Worm (Caenorhabditis elegans) whole organism, midembryonic: ENCODE measurements around the gene Y54G2A.12.
"Not testable (repeated sequence)": the region's sequence is repeated elsewhere in the genome, so short reads cannot be mapped to it uniquely, and the experiment has no call there.

Experiments used
- T22C8.4 ChIP-seq: fragments of 200-800 bp; sonication (Bioruptor generic); IDR thresholded peaks from 2 replicates; pipeline ENCODE4 v1.3.6; 2022; ENCODE audit warnings: missing genetic modification characterization, missing compliant biosample characterization
- cog-1 ChIP-seq: sonication (generic microtip); optimal IDR thresholded peaks from 2 replicates; lab custom pipeline; 2016; ENCODE audit warnings: missing genetic modification characterization, missing compliant biosample characterization
- flt-1 ChIP-seq: fragments of 200-800 bp; sonication (Bioruptor generic); IDR thresholded peaks from 2 replicates; pipeline ENCODE4 v1.3.6; 2022; ENCODE audit warnings: missing genetic modification characterization, missing compliant biosample characterization
- klf-2 ChIP-seq: fragments of 200-800 bp; sonication (Bioruptor generic); conservative IDR thresholded peaks from 2 replicates; pipeline ENCODE4 v1.3.6; 2022; ENCODE audit warnings: missing genetic modification reagents, missing genetic modification characterization, missing compliant biosample characterization
- med-1 ChIP-seq: sonication (generic microtip); optimal IDR thresholded peaks from 2 replicates; lab custom pipeline; 2017; ENCODE audit warnings: missing genetic modification characterization, mild to moderate bottlenecking, missing compliant biosample characterization, antibody characterized with exemption, missing genetic modification reagents; ENCODE audit not compliant: insufficient read depth
- ref-1 ChIP-seq: fragments of 200-800 bp; sonication (Bioruptor generic); conservative IDR thresholded peaks from 2 replicates; pipeline ENCODE4 v1.3.6; 2022; ENCODE audit warnings: missing genetic modification reagents, missing genetic modification characterization, missing compliant biosample characterization
- tab-1 ChIP-seq: fragments of 200-800 bp; sonication (Bioruptor generic); IDR thresholded peaks from 2 replicates; pipeline ENCODE4 v1.3.6; 2022; ENCODE audit warnings: missing genetic modification characterization, missing compliant biosample characterization
- ztf-23 ChIP-seq: fragments of 200-800 bp; sonication (Bioruptor generic); IDR thresholded peaks from 2 replicates; pipeline ENCODE4 v1.3.6; 2022; ENCODE audit warnings: missing genetic modification reagents, missing genetic modification characterization, missing compliant biosample characterization
- ztf-29 ChIP-seq: fragments of 200-800 bp; sonication (Bioruptor generic); IDR thresholded peaks from 2 replicates; pipeline ENCODE4 v1.3.6; 2022; ENCODE audit warnings: missing genetic modification reagents, missing genetic modification characterization, missing compliant biosample characterization

Y54G2A.12 gene

DNA sequence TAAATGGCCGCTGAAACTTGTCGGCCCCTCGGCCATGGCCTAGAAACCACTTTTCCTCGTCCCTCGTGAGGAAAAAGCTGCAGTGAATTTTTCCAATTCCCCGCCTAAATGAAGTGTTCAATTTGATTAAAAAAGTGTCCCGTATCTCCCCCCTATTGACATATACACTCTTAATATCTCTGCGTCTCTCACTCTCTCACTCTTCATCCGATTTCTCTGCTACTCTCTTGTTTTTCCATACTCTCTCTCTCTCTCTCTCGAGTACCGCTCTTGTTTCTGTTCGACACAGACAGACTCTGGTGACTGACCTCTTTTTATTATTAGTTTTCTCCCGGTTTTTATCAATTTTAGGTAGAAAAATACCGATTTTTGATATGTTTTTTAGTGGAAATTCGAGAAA is 2.4 kb upstream of the Y54G2A.12 start:
- TF ChIP-seq tab-1 (no peak), ref-1 (GFP tag; lab: Robert Waterston, UW) (no peak), flt-1 (GFP tag; lab: Robert Waterston, UW) (no peak), T22C8.4 (GFP tag; lab: Robert Waterston, UW) (no peak), ztf-23 (GFP tag; lab: Robert Waterston, UW) (no peak)

- TF ChIP-seq med-1 (GFP tag; lab: Kevin White, UChicago); ref-1 (GFP tag; lab: Robert Waterston, UW); cog-1 (tag; lab: Kevin White, UChicago): not testable (repeated sequence)
Measured at ce11 chrIV:2777841-2778240, 4.8 kb downstream of the Y54G2A.12 start, which contains the start of gene Y54G2A.72. TSS of gene Y54G2A.72 (plus strand) at chrIV:2778141.

ce11 chrIV:2776733-2777132 is 5.9 kb downstream of the Y54G2A.12 start:
- TF ChIP-seq ref-1 (GFP tag; lab: Robert Waterston, UW): no peak

DNA sequence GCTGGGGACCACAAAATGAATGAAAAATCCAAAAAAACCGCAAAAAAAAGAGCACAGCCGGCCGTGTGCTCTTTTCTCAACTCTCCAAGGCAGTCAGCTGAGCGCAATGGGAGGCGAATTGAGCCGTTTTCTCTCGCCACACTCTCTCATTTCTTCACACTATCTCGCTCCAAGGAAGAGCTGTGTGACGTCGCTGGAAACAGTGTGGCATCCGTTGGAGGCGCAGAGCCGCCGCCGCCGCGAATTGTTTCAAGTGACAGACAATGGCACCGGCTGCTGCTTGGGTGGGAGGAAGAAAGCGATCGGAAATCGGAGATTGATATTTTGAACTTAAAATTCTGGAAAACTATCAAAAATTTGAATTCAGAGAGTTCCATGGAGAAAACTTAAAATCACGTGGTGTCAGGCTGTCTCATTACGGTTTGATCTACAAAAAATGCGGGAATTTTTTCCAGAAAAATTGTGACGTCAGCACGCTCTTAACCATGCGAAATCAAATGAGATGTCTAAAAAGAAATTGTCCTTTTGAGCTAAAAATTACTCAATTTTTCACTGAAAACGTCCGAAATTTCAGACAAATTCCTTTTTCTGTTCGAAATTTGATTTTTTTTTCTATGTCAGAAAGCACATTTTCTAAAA is 6.5 kb downstream of the Y54G2A.12 start:
- TF ChIP-seq T22C8.4 (GFP tag; lab: Robert Waterston, UW) (no peak), med-1 (GFP tag; lab: Kevin White, UChicago) (no peak), ztf-23 (GFP tag; lab: Robert Waterston, UW) (no peak), ref-1 (GFP tag; lab: Robert Waterston, UW) (no peak), tab-1 (no peak), cog-1 (tag; lab: Kevin White, UChicago) (no peak), ztf-29 (GFP tag; lab: Robert Waterston, UW) (no peak), klf-2 (GFP tag; lab: Robert Waterston, UW) (no peak), flt-1 (GFP tag; lab: Robert Waterston, UW) (no peak)

DNA sequence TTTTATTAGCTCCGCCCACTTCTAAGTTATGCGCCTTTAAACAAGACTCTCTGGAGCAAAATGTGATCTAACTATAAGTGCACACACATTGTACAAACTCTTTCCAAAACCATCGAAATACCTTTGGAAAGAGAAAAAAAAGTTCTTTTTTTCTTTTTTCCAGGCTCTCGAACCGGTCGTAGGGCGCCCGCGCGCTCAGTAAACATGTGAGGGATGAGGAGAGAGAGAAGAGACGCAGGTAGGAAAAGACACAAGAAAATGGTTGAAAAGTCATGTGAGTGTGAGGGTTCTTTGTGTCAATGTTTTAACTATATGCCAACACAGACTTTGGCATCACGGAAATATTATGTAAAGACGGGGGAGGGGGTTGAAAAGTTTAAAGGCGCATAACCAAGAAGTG is 8.1 kb downstream of the Y54G2A.12 start:
- TF ChIP-seq cog-1 (tag; lab: Kevin White, UChicago): no peak
- 0 out of 2 replicates have a peak, but pooled peaks have one; percentile 6 for TF ChIP-seq flt-1 (GFP tag; lab: Robert Waterston, UW)
- no peak for TF ChIP-seq tab-1
- TF ChIP-seq T22C8.4 (GFP tag; lab: Robert Waterston, UW): no peak
- no peak for TF ChIP-seq ref-1 (GFP tag; lab: Robert Waterston, UW)
- TF ChIP-seq ztf-23 (GFP tag; lab: Robert Waterston, UW): peak; percentile 56; the same call in 1 of the 2 replicates

DNA sequence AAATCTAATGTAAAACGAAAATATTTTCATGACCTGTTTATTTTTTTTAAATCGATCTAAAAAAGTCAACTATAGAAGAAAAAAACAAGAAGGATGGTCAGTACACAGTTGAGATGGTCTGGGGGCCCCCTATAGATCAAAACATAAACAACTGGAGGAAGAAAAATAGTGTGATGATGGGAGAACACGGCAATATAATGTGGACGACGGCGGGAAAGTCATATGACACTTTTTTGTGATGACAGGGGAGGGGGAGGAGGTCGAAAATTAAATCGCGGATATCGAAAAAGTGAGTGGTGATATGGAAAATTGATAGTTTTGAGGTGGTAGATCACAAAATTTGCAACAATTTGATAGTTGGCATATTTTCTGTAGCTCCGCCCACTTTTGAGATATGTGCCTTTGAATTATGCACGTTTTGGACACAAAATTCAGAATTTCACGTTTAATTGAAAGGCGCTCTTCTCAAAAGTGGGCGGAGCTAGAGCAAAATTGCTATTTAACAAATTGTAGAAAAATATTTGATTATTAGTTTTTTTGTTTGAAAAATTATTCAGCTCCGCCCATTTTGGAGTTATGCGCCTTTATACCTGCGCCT is 9.2 kb downstream of the Y54G2A.12 start:
- no peak for TF ChIP-seq cog-1 (tag; lab: Kevin White, UChicago)
- TF ChIP-seq tab-1: no peak
- no peak for TF ChIP-seq klf-2 (GFP tag; lab: Robert Waterston, UW)

DNA sequence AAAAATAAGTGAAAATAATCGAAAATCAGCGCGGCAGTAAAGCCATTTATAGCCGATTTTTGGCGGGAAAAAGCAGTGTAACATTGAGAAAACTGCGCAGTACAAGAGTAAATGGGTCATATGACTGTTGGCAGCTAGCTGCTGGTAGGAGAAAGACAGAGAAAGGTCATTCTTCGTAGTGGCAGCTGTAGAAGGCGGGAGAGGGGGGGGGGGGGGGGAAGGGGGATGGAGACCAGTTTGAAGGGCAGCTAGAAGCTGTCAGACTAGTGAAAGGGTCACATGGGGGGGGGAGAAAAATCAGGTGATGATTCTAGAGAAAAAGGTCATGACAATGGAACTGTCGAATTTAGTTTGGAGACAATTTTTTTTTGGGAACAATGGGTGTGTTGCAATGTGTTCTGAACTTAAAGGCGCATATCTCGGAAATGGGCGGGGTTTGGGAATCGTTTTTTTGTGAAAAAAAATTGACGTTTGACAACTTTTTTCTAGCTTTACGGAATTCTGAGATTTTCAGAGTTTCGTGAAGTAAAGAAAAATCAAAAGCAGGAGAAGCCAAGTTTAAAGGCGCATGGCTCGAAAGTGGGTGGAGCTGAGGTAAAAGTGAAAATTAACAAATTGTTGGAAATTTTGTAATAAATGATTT is 10.3 kb downstream of the Y54G2A.12 start:
- TF ChIP-seq tab-1 (no peak), ref-1 (GFP tag; lab: Robert Waterston, UW) (no peak), med-1 (GFP tag; lab: Kevin White, UChicago) (no peak), ztf-23 (GFP tag; lab: Robert Waterston, UW) (no peak), ztf-29 (GFP tag; lab: Robert Waterston, UW) (no peak), cog-1 (tag; lab: Kevin White, UChicago) (no peak)

ce11 chrIV:2771692-2772091 is 11.0 kb downstream of the Y54G2A.12 start, which contains the start of gene Y54G2A.11:
TSS of gene Y54G2A.11 (minus strand) at chrIV:2771792.
- TF ChIP-seq klf-2 (GFP tag; lab: Robert Waterston, UW) (no peak), tab-1 (no peak), med-1 (GFP tag; lab: Kevin White, UChicago) (no peak), cog-1 (tag; lab: Kevin White, UChicago) (no peak)

DNA sequence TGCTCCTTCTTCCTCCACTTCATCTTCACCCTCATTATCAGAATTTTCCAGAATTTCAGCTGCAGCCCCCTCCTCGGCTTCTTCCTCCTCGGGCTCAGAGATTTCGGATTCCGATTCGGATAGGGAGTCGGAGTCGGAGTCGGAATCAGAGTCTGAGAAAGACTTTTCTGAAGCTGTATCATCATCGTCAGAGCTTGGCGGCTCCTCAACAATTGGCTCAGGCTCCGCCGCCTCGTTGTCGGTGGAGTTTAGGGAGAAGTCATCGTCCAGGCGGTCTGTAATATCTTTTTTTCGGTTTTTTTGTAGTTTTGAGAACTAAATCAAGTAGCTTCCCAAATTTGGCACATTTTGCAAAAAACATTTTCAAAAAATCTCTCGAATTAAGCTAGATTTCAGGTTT is 11.8 kb downstream of the Y54G2A.12 start:
- TF ChIP-seq T22C8.4 (GFP tag; lab: Robert Waterston, UW) (no peak), klf-2 (GFP tag; lab: Robert Waterston, UW) (no peak)

DNA sequence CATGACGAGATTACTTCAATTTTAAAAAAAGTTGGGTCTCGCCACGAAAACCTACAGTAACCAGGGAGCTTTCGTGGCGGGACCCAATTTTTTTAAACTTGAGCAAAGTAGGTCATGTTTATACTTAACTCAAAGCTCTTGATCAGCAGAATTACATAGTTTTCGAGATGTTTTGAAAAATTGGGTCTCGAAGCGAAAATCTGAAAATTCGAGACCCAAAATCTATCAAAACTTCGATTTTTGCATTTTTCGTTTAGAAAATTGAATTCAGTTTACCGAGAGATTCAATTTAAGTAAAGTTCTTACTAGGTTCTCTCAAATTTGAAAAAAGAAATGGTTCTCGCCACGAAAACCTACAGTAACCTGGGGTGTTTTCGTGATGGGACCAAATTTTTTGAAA is 12.6 kb downstream of the Y54G2A.12 start:
- TF ChIP-seq klf-2 (GFP tag; lab: Robert Waterston, UW) (no peak), T22C8.4 (GFP tag; lab: Robert Waterston, UW) (no peak), flt-1 (GFP tag; lab: Robert Waterston, UW) (no peak), cog-1 (tag; lab: Kevin White, UChicago) (no peak), tab-1 (no peak), ztf-23 (GFP tag; lab: Robert Waterston, UW) (no peak), med-1 (GFP tag; lab: Kevin White, UChicago) (no peak), ztf-29 (GFP tag; lab: Robert Waterston, UW) (no peak), ref-1 (GFP tag; lab: Robert Waterston, UW) (no peak)
